Worm (Caenorhabditis elegans): ENCODE data around the gene set-16.

- no peak for TF ChIP-seq mdl-1 (tag; optimal IDR thresholded peaks at IDR 0.05)
- TF ChIP-seq nhr-237 (tag; optimal IDR thresholded peaks at IDR 0.05): no peak
- TF ChIP-seq elt-1 (tag; optimal IDR thresholded peaks at IDR 0.05): no peak
- no peak for TF ChIP-seq nhr-12 (tag; optimal IDR thresholded peaks at IDR 0.05)
Observed at ce11 chrIII:13645885-13646488, 2.3 kb downstream of the set-16 start.
